Worm (Caenorhabditis elegans): ENCODE data around the gene R05H5.3.

- TF ChIP-seq ceh-39 (tag; optimal IDR thresholded peaks at IDR 0.05) (no peak), sem-2 (GFP tag; optimal IDR thresholded peaks at IDR 0.05) (no peak), blmp-1 (tag; optimal IDR thresholded peaks at IDR 0.05) (no peak), unc-62 (GFP tag; optimal IDR thresholded peaks at IDR 0.05) (no peak), nhr-237 (tag; optimal IDR thresholded peaks at IDR 0.05) (no peak), mep-1 (tag; optimal IDR thresholded peaks at IDR 0.05) (no peak), lin-13 (tag; optimal IDR thresholded peaks at IDR 0.05) (no peak), ztf-11 (tag; optimal IDR thresholded peaks at IDR 0.05) (no peak), sptf-1 (tag; optimal IDR thresholded peaks at IDR 0.05) (no peak), unc-39 (tag; optimal IDR thresholded peaks at IDR 0.05) (no peak)
Measured at ce11 chrII:10245612-10246011, 48.2 kb downstream of the R05H5.3 start.

All from whole organism, mixed stage, embryonic.